Worm (Caenorhabditis elegans): Measurements from ENCODE around the gene ZK856.18.
A peak's percentile ranks its signal among the peaks of the same experiment; 100 is the strongest.

The ZK856.18 gene

DNA sequence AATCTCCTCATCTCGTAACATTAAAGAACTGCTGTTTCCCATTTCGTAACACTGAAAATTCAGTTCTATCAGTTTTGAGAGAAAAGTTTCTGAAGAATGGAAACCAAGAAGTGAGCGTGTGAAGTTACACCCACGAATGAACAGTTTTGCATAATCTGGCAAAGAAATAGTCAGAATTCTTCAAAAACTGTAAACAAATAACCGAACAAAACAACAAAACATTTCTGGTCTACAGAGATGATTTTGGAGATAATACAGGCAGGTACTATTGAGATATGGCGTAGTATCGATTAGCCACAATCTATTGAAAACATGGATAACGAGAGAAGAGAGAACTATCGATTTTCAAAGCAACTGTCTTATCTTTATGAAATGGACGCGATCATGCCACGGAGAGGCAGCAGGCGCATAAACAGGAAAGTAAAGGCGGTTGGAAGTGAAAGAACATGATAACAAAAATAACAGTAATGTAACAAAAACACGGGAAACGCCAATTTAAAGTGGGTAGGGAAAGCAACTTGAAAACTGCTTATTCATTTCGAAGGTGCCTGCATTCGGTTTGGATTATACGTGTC is 17.7 kb upstream of the ZK856.18 start, which contains the start of gene chpf-1:
chpf-1 (minus strand) TSS at position 51 of the 575 bp plus-strand sequence.
- TF ChIP-seq lsy-2 (tag; optimal IDR thresholded peaks at IDR 0.05) (peak in 1 of 2 experiments; percentile 0), ztf-11 (tag; optimal IDR thresholded peaks at IDR 0.05) (no peak), R02D3.7 (tag; optimal IDR thresholded peaks at IDR 0.05) (no peak), egl-27 (tag; optimal IDR thresholded peaks at IDR 0.05) (no peak), gmeb-1 (tag; optimal IDR thresholded peaks at IDR 0.05) (no peak), snpc-4 (tag; optimal IDR thresholded peaks at IDR 0.05) (no peak), ztf-1 (GFP tag; conservative IDR thresholded peaks at IDR 0.05) (no peak), mbf-1 (tag; optimal IDR thresholded peaks at IDR 0.05) (no peak), nhr-6 (tag; optimal IDR thresholded peaks at IDR 0.05) (no peak), ceh-82 (tag; optimal IDR thresholded peaks at IDR 0.05) (no peak), fos-1 (tag; optimal IDR thresholded peaks at IDR 0.05) (peak; percentile 70), elt-1 (tag; optimal IDR thresholded peaks at IDR 0.05) (no peak), nhr-11 (tag; optimal IDR thresholded peaks at IDR 0.05) (no peak), unc-62 (GFP tag; optimal IDR thresholded peaks at IDR 0.05) (no peak), sma-9 (GFP tag; optimal IDR thresholded peaks at IDR 0.05) (peak; percentile 2), sma-9 (tag; optimal IDR thresholded peaks at IDR 0.05) (no peak), sma-3 (GFP tag; optimal IDR thresholded peaks at IDR 0.05) (no peak), skn-1 (tag; optimal IDR thresholded peaks at IDR 0.05) (no peak), peb-1 (tag; optimal IDR thresholded peaks at IDR 0.05) (no peak), lin-11 (tag; optimal IDR thresholded peaks at IDR 0.05) (no peak), nhr-129 (tag; optimal IDR thresholded peaks at IDR 0.05) (peak; percentile 14), nhr-25 (tag; optimal IDR thresholded peaks at IDR 0.05) (no peak), C34F6.9 (tag; optimal IDR thresholded peaks at IDR 0.05) (no peak), nhr-237 (tag; optimal IDR thresholded peaks at IDR 0.05) (no peak), blmp-1 (tag; optimal IDR thresholded peaks at IDR 0.05; ENCODE audit: insufficient read depth) (peak; percentile 59), Y55F3AM.14 (GFP tag; optimal IDR thresholded peaks at IDR 0.05) (no peak), crh-2 (tag; optimal IDR thresholded peaks at IDR 0.05) (peak; percentile 76), nhr-10 (tag; optimal IDR thresholded peaks at IDR 0.05) (no peak), ceh-16 (tag; optimal IDR thresholded peaks at IDR 0.05) (no peak), ama-1 (optimal IDR thresholded peaks at IDR 0.05) (peak; percentile 17)

- TF ChIP-seq nhr-129 (tag; optimal IDR thresholded peaks at IDR 0.05) (no peak), blmp-1 (tag; optimal IDR thresholded peaks at IDR 0.05; ENCODE audit: insufficient read depth) (no peak), C34F6.9 (tag; optimal IDR thresholded peaks at IDR 0.05) (no peak), sma-9 (GFP tag; optimal IDR thresholded peaks at IDR 0.05) (no peak), sma-9 (tag; optimal IDR thresholded peaks at IDR 0.05) (no peak)
These were observed 16.5 kb upstream of the ZK856.18 start for ce11 chrV:10202340-10202739.

ce11 chrV:10201913-10202312 is 16.1 kb upstream of the ZK856.18 start, which contains the start of gene ZK856.7:
Gene ZK856.7 (plus strand): TSS chrV:10202098.
- TF ChIP-seq lsy-2 (tag; optimal IDR thresholded peaks at IDR 0.05) (peak in 1 of 2 experiments; percentile 11), nhr-6 (tag; optimal IDR thresholded peaks at IDR 0.05) (no peak), crh-2 (tag; optimal IDR thresholded peaks at IDR 0.05) (peak; percentile 37), skn-1 (tag; optimal IDR thresholded peaks at IDR 0.05) (no peak), nhr-12 (tag; optimal IDR thresholded peaks at IDR 0.05) (no peak), unc-55 (GFP tag; optimal IDR thresholded peaks at IDR 0.05) (no peak), nhr-25 (tag; optimal IDR thresholded peaks at IDR 0.05) (peak; percentile 25), nhr-10 (tag; optimal IDR thresholded peaks at IDR 0.05) (no peak)

ce11 chrV:10198386-10198785 is 12.6 kb upstream of the ZK856.18 start, which contains the start of gene ZK856.6:
Gene ZK856.6 (plus strand): TSS chrV:10198686.
- TF ChIP-seq dmd-4 (tag; optimal IDR thresholded peaks at IDR 0.05) (no peak), nhr-129 (tag; optimal IDR thresholded peaks at IDR 0.05) (no peak), crh-2 (tag; optimal IDR thresholded peaks at IDR 0.05) (no peak), unc-39 (tag; optimal IDR thresholded peaks at IDR 0.05) (no peak), fos-1 (tag; optimal IDR thresholded peaks at IDR 0.05) (no peak), nhr-21 (tag; optimal IDR thresholded peaks at IDR 0.05) (no peak), ceh-16 (tag; optimal IDR thresholded peaks at IDR 0.05) (no peak), alr-1 (tag; optimal IDR thresholded peaks at IDR 0.05) (no peak), zag-1 (tag; optimal IDR thresholded peaks at IDR 0.05) (no peak), lin-39 (tag; optimal IDR thresholded peaks at IDR 0.05) (no peak), peb-1 (tag; optimal IDR thresholded peaks at IDR 0.05) (no peak), egl-27 (tag; optimal IDR thresholded peaks at IDR 0.05) (no peak), elt-1 (tag; optimal IDR thresholded peaks at IDR 0.05) (no peak), ama-1 (optimal IDR thresholded peaks at IDR 0.05) (no peak)
